Fruit fly (Drosophila melanogaster) whole organism, prepupa: ENCODE data around the gene Trs23.

Experiments used
- CG10631 ChIP-seq: fragments of 200-800 bp; sonication (Bioruptor generic); optimal IDR thresholded peaks from 2 replicates; lab custom pipeline; 2016; ENCODE audit warnings: missing biosample characterization, missing genetic modification characterization
- CG11294 ChIP-seq: fragments of 200-800 bp; sonication (Bioruptor generic); IDR thresholded peaks from 2 replicates; pipeline ENCODE4 v1.3.6; 2022; ENCODE audit warnings: missing biosample characterization, missing genetic modification characterization
- CG11762 ChIP-seq: fragments of 200-800 bp; sonication (Bioruptor generic); optimal IDR thresholded peaks from 3 replicates; lab custom pipeline; 2016; ENCODE audit warnings: missing biosample characterization, missing genetic modification characterization; ENCODE audit not compliant: insufficient read depth
- CG11902 ChIP-seq: fragments of 200-800 bp; sonication (Bioruptor generic); optimal IDR thresholded peaks from 3 replicates; lab custom pipeline; 2016; ENCODE audit warnings: missing biosample characterization, missing genetic modification characterization
- CG15336 ChIP-seq: fragments of 200-800 bp; sonication (Bioruptor generic); IDR thresholded peaks from 2 replicates; pipeline ENCODE4 v1.3.6; 2022; ENCODE audit warnings: missing biosample characterization, missing genetic modification characterization
- CG1621 ChIP-seq: fragments of 200-800 bp; sonication (Bioruptor generic); optimal IDR thresholded peaks from 3 replicates; lab custom pipeline; 2018; ENCODE audit warnings: missing biosample characterization, mild to moderate bottlenecking, missing genetic modification characterization
- CG16779 ChIP-seq: fragments of 200-800 bp; sonication (Bioruptor generic); optimal IDR thresholded peaks from 3 replicates; lab custom pipeline; 2017; ENCODE audit warnings: missing biosample characterization, mild to moderate bottlenecking, missing genetic modification characterization
- CG32006 ChIP-seq: fragments of 200-800 bp; sonication (Bioruptor generic); optimal IDR thresholded peaks from 3 replicates; lab custom pipeline; 2017; ENCODE audit warnings: missing biosample characterization, mild to moderate bottlenecking, missing genetic modification characterization
- CG4318 ChIP-seq: fragments of 200-800 bp; sonication (Bioruptor generic); optimal IDR thresholded peaks from 3 replicates; lab custom pipeline; 2017; ENCODE audit warnings: missing biosample characterization, mild to moderate bottlenecking, missing genetic modification characterization
- CG6276 ChIP-seq: fragments of 200-800 bp; sonication (Bioruptor generic); optimal IDR thresholded peaks from 2 replicates; lab custom pipeline; 2017; ENCODE audit warnings: missing biosample characterization, mild to moderate bottlenecking, missing genetic modification characterization
- CG6808 ChIP-seq: fragments of 200-800 bp; sonication (Bioruptor generic); optimal IDR thresholded peaks from 3 replicates; lab custom pipeline; 2017; ENCODE audit warnings: missing biosample characterization, missing genetic modification characterization, mild to moderate bottlenecking, moderate library complexity, missing genetic modification reagents
- CG6854 ChIP-seq: fragments of 200-800 bp; sonication (Bioruptor generic); optimal IDR thresholded peaks from 2 replicates; lab custom pipeline; 2017; ENCODE audit warnings: missing biosample characterization, mild to moderate bottlenecking, missing genetic modification characterization
- CG8119 ChIP-seq: fragments of 200-800 bp; sonication (Bioruptor generic); IDR thresholded peaks from 3 replicates; pipeline ENCODE4 v1.3.6; 2022; ENCODE audit warnings: missing biosample characterization, missing genetic modification characterization
- CG8632 ChIP-seq: fragments of 200-800 bp; sonication (Bioruptor generic); optimal IDR thresholded peaks from 3 replicates; lab custom pipeline; 2016; ENCODE audit warnings: missing biosample characterization, missing genetic modification characterization
- CG9139 ChIP-seq: fragments of 200-800 bp; sonication (Bioruptor generic); optimal IDR thresholded peaks from 3 replicates; lab custom pipeline; 2017; ENCODE audit warnings: missing biosample characterization, mild to moderate bottlenecking, missing genetic modification characterization
- Eip75B ChIP-seq: fragments of 200-800 bp; sonication (Bioruptor generic); optimal IDR thresholded peaks from 3 replicates; lab custom pipeline; 2016; ENCODE audit warnings: missing biosample characterization, missing genetic modification characterization
- Eip78C ChIP-seq: fragments of 200-800 bp; sonication (Bioruptor generic); peaks from one replicate; lab custom pipeline; 2016; ENCODE audit warnings: missing biosample characterization, missing genetic modification characterization
- Eip93F ChIP-seq: fragments of 200-800 bp; sonication (Bioruptor generic); optimal IDR thresholded peaks from 2 replicates; lab custom pipeline; 2016; ENCODE audit warnings: missing biosample characterization, mild to moderate bottlenecking, missing genetic modification characterization
- Gug ChIP-seq: fragments of 200-800 bp; sonication (Bioruptor generic); IDR thresholded peaks from 2 replicates; pipeline ENCODE4 v1.3.6; 2022; ENCODE audit warnings: missing biosample characterization, missing genetic modification characterization
- Hr39 ChIP-seq: fragments of 200-800 bp; sonication (Bioruptor generic); optimal IDR thresholded peaks from 2 replicates; lab custom pipeline; 2016; ENCODE audit warnings: missing biosample characterization, missing genetic modification characterization
- Hr4 ChIP-seq: fragments of 200-800 bp; sonication (Bioruptor generic); optimal IDR thresholded peaks from 3 replicates; lab custom pipeline; 2016; ENCODE audit warnings: missing biosample characterization, missing genetic modification characterization
- Lpt ChIP-seq: fragments of 200-800 bp; sonication (Bioruptor generic); optimal IDR thresholded peaks from 3 replicates; lab custom pipeline; 2016; ENCODE audit warnings: missing biosample characterization, missing genetic modification characterization
- Smox ChIP-seq: fragments of 200-800 bp; sonication (Bioruptor generic); optimal IDR thresholded peaks from 3 replicates; lab custom pipeline; 2016; ENCODE audit warnings: missing biosample characterization, missing genetic modification characterization
- Sox102F ChIP-seq: fragments of 200-800 bp; sonication (Bioruptor generic); optimal IDR thresholded peaks from 2 replicates; lab custom pipeline; 2016; ENCODE audit warnings: missing biosample characterization, mild to moderate bottlenecking, missing genetic modification characterization
- dac ChIP-seq: fragments of 200-800 bp; sonication (Bioruptor generic); optimal IDR thresholded peaks from 2 replicates; lab custom pipeline; 2017; ENCODE audit warnings: missing biosample characterization, mild to moderate bottlenecking, missing genetic modification characterization
- esn ChIP-seq: fragments of 200-800 bp; sonication (Bioruptor generic); optimal IDR thresholded peaks from 2 replicates; lab custom pipeline; 2016; ENCODE audit warnings: missing biosample characterization, mild to moderate bottlenecking, missing genetic modification characterization, moderate library complexity
- fd59A ChIP-seq: fragments of 200-800 bp; sonication (Bioruptor generic); optimal IDR thresholded peaks from 2 replicates; lab custom pipeline; 2017; ENCODE audit warnings: missing biosample characterization, mild to moderate bottlenecking, missing genetic modification characterization, missing genetic modification reagents
- fkh ChIP-seq: fragments of 200-800 bp; sonication (Bioruptor generic); optimal IDR thresholded peaks from 3 replicates; lab custom pipeline; 2017; ENCODE audit warnings: missing biosample characterization, mild to moderate bottlenecking, missing genetic modification characterization, moderate library complexity
- net ChIP-seq: fragments of 200-800 bp; sonication (Bioruptor generic); optimal IDR thresholded peaks from 3 replicates; lab custom pipeline; 2016; ENCODE audit warnings: missing biosample characterization, missing genetic modification characterization
- salr ChIP-seq, 2 experiments: fragments of 200-800 bp; sonication (Bioruptor generic); optimal IDR thresholded peaks; 3 replicates each; lab custom pipeline; 2016 to 2018; ENCODE audit warnings: missing biosample characterization in 2 of 2, missing genetic modification characterization in 2 of 2, mild to moderate bottlenecking in 1 of 2
- spab ChIP-seq: fragments of 200-800 bp; sonication (Bioruptor generic); optimal IDR thresholded peaks from 2 replicates; lab custom pipeline; 2017; ENCODE audit warnings: missing biosample characterization, mild to moderate bottlenecking, missing genetic modification characterization, missing genetic modification reagents
- svp ChIP-seq: fragments of 200-800 bp; sonication (Bioruptor generic); peaks from one replicate; lab custom pipeline; 2016; ENCODE audit warnings: missing biosample characterization, missing genetic modification characterization
- vri ChIP-seq: fragments of 200-800 bp; sonication (Bioruptor generic); optimal IDR thresholded peaks from 3 replicates; lab custom pipeline; 2016; ENCODE audit warnings: missing biosample characterization, mild to moderate bottlenecking, missing genetic modification characterization

Gene Trs23

DNA sequence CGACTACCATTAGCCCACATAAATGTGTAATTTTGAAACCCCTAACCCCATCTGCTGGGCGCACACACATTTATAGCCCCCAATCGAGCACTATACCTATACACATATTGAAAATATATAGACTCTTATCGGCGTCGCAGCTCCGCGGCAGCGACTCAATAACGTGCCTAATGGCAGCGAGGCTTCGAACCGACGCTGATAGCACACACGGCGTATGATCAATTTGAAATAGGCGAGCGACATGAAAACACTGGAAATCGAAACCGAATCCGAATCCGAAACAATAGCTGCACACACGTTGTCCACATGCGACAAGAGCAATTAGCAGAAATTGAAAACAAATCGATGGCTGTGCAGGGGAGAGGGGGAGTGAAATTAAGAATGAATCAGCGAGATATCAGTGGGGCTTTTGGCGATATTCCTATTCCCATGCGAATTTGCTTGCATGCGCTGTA lies 8.2 kb downstream of the Trs23 start:
- no peak for TF ChIP-seq CG32006 (GFP tag; lab: Kevin White, UChicago)
- TF ChIP-seq Sox102F (GFP tag; lab: Kevin White, UChicago), result no peak
- peak; percentile 35 for TF ChIP-seq fkh (GFP tag; lab: Kevin White, UChicago)
- TF ChIP-seq CG16779 (tag; lab: Kevin White, UChicago), result no peak
- TF ChIP-seq CG15336, result peak; percentile 8; the same call in 1 of the 2 replicates
- no peak for TF ChIP-seq fd59A (GFP tag; lab: Kevin White, UChicago)
- TF ChIP-seq Eip93F, result peak; percentile 70
- TF ChIP-seq Gug, result no peak
- no peak for TF ChIP-seq CG11762 (GFP tag; lab: Kevin White, UChicago)
- TF ChIP-seq vri, result peak; percentile 79
- TF ChIP-seq Eip75B (GFP tag; lab: Kevin White, UChicago), result no peak
- no peak for TF ChIP-seq Lpt (GFP tag; lab: Kevin White, UChicago)
- TF ChIP-seq CG8632 (GFP tag; lab: Kevin White, UChicago), result no peak
- TF ChIP-seq spab (GFP tag; lab: Kevin White, UChicago), result no peak
- TF ChIP-seq Hr39 (GFP tag; lab: Kevin White, UChicago), result no peak
- peak; percentile 78 for TF ChIP-seq svp (GFP tag; lab: Kevin White, UChicago)
- TF ChIP-seq dac, result no peak
- TF ChIP-seq, all 60 proteins: peak for 5

- TF ChIP-seq Sox102F (GFP tag; lab: Kevin White, UChicago), result no peak
- peak; percentile 79 for TF ChIP-seq vri
- TF ChIP-seq svp (GFP tag; lab: Kevin White, UChicago), result peak; percentile 74
- no peak for TF ChIP-seq CG32006 (GFP tag; lab: Kevin White, UChicago)
- peak; percentile 28 for TF ChIP-seq fkh (GFP tag; lab: Kevin White, UChicago)
These were observed 12.0 kb downstream of the Trs23 start for dm6 chr2L:8697915-8698627.

DNA sequence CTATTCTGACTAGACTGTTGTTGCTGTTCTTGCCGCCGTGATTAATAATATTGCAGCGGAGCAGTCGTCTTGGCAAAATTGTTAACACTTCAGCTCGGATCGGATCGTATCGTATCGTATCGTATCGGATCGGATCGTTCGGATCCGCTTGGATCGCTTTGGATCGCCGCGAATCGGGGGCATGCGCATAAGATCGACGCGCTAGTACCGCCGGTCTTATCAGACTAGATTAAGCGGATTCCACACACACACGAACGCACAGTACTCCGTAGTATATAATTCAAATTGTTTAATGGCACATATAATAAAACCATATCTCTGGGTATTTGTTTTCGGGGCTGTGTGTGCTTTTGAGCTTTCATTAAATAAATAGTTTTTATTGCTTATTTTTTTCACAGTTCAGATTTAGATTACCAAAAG lies 13.9 kb downstream of the Trs23 start:
- TF ChIP-seq Hr4 (GFP tag; lab: Kevin White, UChicago) (no peak), CG16779 (tag; lab: Kevin White, UChicago) (no peak), esn (GFP tag; lab: Kevin White, UChicago) (no peak), vri (peak; percentile 78), CG6808 (GFP tag; lab: Kevin White, UChicago) (no peak), Sox102F (GFP tag; lab: Kevin White, UChicago) (no peak), CG11294 (GFP tag; lab: Robert Waterston, UW) (no peak), Gug (no peak), CG8119 (GFP tag; lab: Robert Waterston, UW) (no peak), Smox (no peak), Eip78C (GFP tag; lab: Kevin White, UChicago) (peak; percentile 71), dac (no peak), svp (GFP tag; lab: Kevin White, UChicago) (peak; percentile 89), net (no peak), CG1621 (tag; lab: Kevin White, UChicago) (no peak), CG4318 (GFP tag; lab: Kevin White, UChicago) (no peak), CG9139 (no peak), fkh (GFP tag; lab: Kevin White, UChicago) (peak; percentile 56), salr (GFP tag; optimal IDR thresholded peaks at IDR 0.05; lab: Kevin White, UChicago) (no peak), CG11902 (GFP tag; lab: Kevin White, UChicago) (no peak), CG10631 (GFP tag; lab: Kevin White, UChicago) (no peak), CG6854 (GFP tag; lab: Kevin White, UChicago) (peak; percentile 44), CG6276 (no peak)
